Worm (Caenorhabditis elegans): Measurements from ENCODE around the gene C03G5.14.

DNA sequence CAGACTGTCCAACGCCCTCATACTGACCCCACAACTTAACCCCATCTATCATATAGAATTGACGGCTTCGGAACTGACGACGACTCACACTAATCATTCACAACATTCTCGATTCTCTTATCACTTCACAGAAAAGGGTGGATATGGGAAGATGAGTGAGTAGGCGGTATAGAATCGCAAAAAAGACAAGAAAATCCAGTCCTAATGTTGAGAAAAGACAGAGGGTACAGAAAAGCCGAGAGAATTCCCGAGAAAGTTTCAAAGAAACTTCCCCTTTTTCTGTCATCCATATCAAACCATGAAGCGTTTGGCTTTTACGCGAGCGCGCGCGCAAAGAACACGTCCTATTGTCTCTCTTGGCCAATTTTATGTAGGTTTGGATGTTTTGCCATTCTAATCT lies 17.5 kb upstream of the C03G5.14 start:
- TF ChIP-seq nhr-237 (tag; optimal IDR thresholded peaks at IDR 0.05) (no peak), ceh-28 (tag; optimal IDR thresholded peaks at IDR 0.05) (no peak)

Data from whole organism, L3 larva.